Fruit fly (Drosophila melanogaster): Measurements from ENCODE around the gene CG7829.

The CG7829 gene

dm6 chr3R:29773833-29774324 lies 43.7 kb downstream of the CG7829 start (continued):
- TF ChIP-seq CG14014 (GFP tag; IDR thresholded peaks at IDR 0.05) (peak; percentile 75), CG12659 (GFP tag; optimal IDR thresholded peaks at IDR 0.05) (peak; percentile 76), vfl (GFP tag; optimal IDR thresholded peaks at IDR 0.05) (peak; percentile 64), CG14050 (GFP tag; IDR thresholded peaks at IDR 0.05) (peak; percentile 63; the same call in 2 of the 3 replicates), CG7987 (GFP tag; optimal IDR thresholded peaks at IDR 0.05) (peak; percentile 0), gsb-n (tag; optimal IDR thresholded peaks at IDR 0.05) (no peak), Antp (GFP tag; optimal IDR thresholded peaks at IDR 0.05) (peak; percentile 74), pfk (GFP tag; optimal IDR thresholded peaks at IDR 0.05) (no peak), cwo (GFP tag; optimal IDR thresholded peaks at IDR 0.05) (peak; percentile 76), otp (GFP tag; IDR thresholded peaks at IDR 0.05) (0 out of 3 replicates have a peak, but pooled peaks have one; percentile 30), tx (GFP tag; optimal IDR thresholded peaks at IDR 0.05) (peak; percentile 68), NC2α (GFP tag; optimal IDR thresholded peaks at IDR 0.05) (peak; percentile 16), aop (GFP tag; IDR thresholded peaks at IDR 0.05) (no peak), CG15269 (tag; optimal IDR thresholded peaks at IDR 0.05) (peak; percentile 81), ci (GFP tag; IDR thresholded peaks at IDR 0.05) (peak; percentile 59), CG10979 (tag; optimal IDR thresholded peaks at IDR 0.05) (peak; percentile 45), eyg (GFP tag; optimal IDR thresholded peaks at IDR 0.05) (peak; percentile 83), zen (tag; optimal IDR thresholded peaks at IDR 0.05) (peak; percentile 15), CG1024 (GFP tag; IDR thresholded peaks at IDR 0.05) (no peak), dysf (GFP tag; IDR thresholded peaks at IDR 0.05) (peak; percentile 89), ham (GFP tag; IDR thresholded peaks at IDR 0.05) (peak; percentile 69; the same call in 1 of the 2 replicates), CG9932 (GFP tag; IDR thresholded peaks at IDR 0.05) (peak; percentile 72), CG11696 (GFP tag; IDR thresholded peaks at IDR 0.05) (no peak), CG16863 (GFP tag; optimal IDR thresholded peaks at IDR 0.05) (peak; percentile 68), CG10462 (GFP tag; optimal IDR thresholded peaks at IDR 0.05) (peak; percentile 32), chm (GFP tag; IDR thresholded peaks at IDR 0.05) (peak; percentile 53; the same call in 1 of the 2 replicates), dati (GFP tag; IDR thresholded peaks at IDR 0.05) (no peak), ab (GFP tag; optimal IDR thresholded peaks at IDR 0.05) (peak; percentile 49), CG12391 (tag; optimal IDR thresholded peaks at IDR 0.05) (peak; percentile 79), croc (GFP tag; conservative IDR thresholded peaks at IDR 0.05) (peak; percentile 55; the same call in 2 of the 3 replicates), pzg (GFP tag; optimal IDR thresholded peaks at IDR 0.05) (peak; percentile 7), ttk (GFP tag; IDR thresholded peaks at IDR 0.05) (peak; percentile 41; the same call in 1 of the 2 replicates), Side (GFP tag; optimal IDR thresholded peaks at IDR 0.05) (peak; percentile 34), CG7839 (tag; optimal IDR thresholded peaks at IDR 0.05) (peak; percentile 85), fu2 (GFP tag; optimal IDR thresholded peaks at IDR 0.05) (peak; percentile 85), vnd (GFP tag; IDR thresholded peaks at IDR 0.05; ENCODE audit: partially characterized antibody) (no peak), sob (GFP tag; IDR thresholded peaks at IDR 0.05) (peak; percentile 70), slou (GFP tag; optimal IDR thresholded peaks at IDR 0.05) (peak; percentile 64), her (GFP tag; optimal IDR thresholded peaks at IDR 0.05) (peak; percentile 58), gfzf (GFP tag; optimal IDR thresholded peaks at IDR 0.05) (no peak), HHEX (GFP tag; optimal IDR thresholded peaks at IDR 0.05) (peak; percentile 59), zen2 (GFP tag; IDR thresholded peaks at IDR 0.05; ENCODE audit: partially characterized antibody) (no peak), unpg (GFP tag; optimal IDR thresholded peaks at IDR 0.05) (peak; percentile 53), tin (GFP tag; optimal IDR thresholded peaks at IDR 0.05) (peak; percentile 68), CG1603 (tag; optimal IDR thresholded peaks at IDR 0.05) (peak; percentile 23), bsh (GFP tag; optimal IDR thresholded peaks at IDR 0.05) (peak; percentile 56 to 57), tll (GFP tag; optimal IDR thresholded peaks at IDR 0.05) (peak in 1 of 2 experiments; percentile 8), ara (GFP tag; IDR thresholded peaks at IDR 0.05) (peak; percentile 36; the same call in 1 of the 2 replicates), Sin3A (optimal IDR thresholded peaks at IDR 0.05) (no peak), sqz (GFP tag; optimal IDR thresholded peaks at IDR 0.05) (no peak)

Measured in whole organism, embryonic.